Fruit fly (Drosophila melanogaster) whole organism: ENCODE data around the gene Adar.

Experiments
- CG8478 ChIP-seq: fragments of >200 bp; optimal IDR thresholded peaks from 2 replicates; lab custom pipeline; 2018; ENCODE audit warnings: inconsistent platforms
- EcR ChIP-seq, 2 experiments: fragments of >200 bp; optimal IDR thresholded peaks; 2 replicates each; lab custom pipeline; 2017; ENCODE audit warnings: missing biosample characterization in 2 of 2, missing genetic modification characterization in 2 of 2, missing genetic modification reagents in 2 of 2
- pan ChIP-seq: fragments of >200 bp; optimal IDR thresholded peaks from 2 replicates; lab custom pipeline; 2017
- psq ChIP-seq: fragments of >200 bp; optimal IDR thresholded peaks from 2 replicates; lab custom pipeline; 2017
- usp ChIP-seq: fragments of >200 bp; optimal IDR thresholded peaks from 2 replicates; lab custom pipeline; 2017; ENCODE audit warnings: missing biosample characterization, missing genetic modification characterization, mixed read lengths

DNA sequence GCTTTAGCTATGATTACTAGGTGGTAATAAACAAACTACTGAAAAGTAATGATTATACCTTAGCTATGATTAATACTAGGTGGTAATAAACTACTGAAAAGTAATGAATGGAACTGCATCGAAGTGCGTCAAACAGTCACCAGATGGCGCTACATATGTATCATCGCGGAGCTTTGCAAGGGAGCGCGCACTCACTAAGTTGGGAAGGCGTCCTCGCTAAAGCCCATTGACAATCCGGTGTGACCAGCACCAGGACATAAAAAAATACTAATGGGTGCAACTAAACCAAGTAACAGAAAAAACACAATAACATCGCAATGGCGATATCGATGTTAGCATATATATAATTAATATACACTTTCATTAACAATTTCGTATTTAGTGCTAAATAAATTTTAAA is 899 bp upstream of the Adar start:
- TF ChIP-seq psq (no peak), EcR (GFP tag; optimal IDR thresholded peaks at IDR 0.05; lab: Kevin White, UChicago) (no peak), CG8478 (lab: Kevin White, UChicago) (no peak), pan (lab: Kevin White, UChicago) (no peak), usp (GFP tag; lab: Kevin White, UChicago) (no peak)
